Worm (Caenorhabditis elegans): Measurements from ENCODE around the gene clec-8.

DNA sequence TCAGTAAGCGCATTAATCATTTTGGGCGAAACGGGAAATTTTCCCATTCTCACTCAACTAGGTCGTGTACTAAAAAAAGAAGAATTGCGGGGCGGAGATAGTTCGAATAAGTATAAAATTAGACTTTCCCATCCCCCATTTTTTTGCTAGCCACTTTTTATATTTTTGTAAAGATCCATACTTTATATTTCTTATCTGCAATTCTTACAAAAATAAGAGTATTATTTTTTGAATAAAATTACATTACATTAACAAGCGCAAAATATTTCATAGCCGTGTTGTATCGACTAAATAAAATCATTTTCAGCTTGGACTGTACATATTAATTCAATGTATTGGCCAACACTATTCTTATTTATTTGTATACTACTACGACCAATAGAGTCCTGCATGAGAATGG lies 22.3 kb downstream of the clec-8 start, which contains the start of gene F49C5.11:
- no peak for TF ChIP-seq ztf-11 (tag; optimal IDR thresholded peaks at IDR 0.05)
- no peak for TF ChIP-seq lin-13 (tag; optimal IDR thresholded peaks at IDR 0.05)
- TF ChIP-seq unc-62 (GFP tag; optimal IDR thresholded peaks at IDR 0.05), result no peak
